Fruit fly (Drosophila melanogaster) whole organism, embryonic: ENCODE measurements around the gene CG42529.
A peak's percentile ranks its signal among the peaks of the same experiment; 100 is the strongest.

Experiments used
- Atf-2 ChIP-seq: fragments of 200-800 bp; sonication (Bioruptor generic); optimal IDR thresholded peaks from 2 replicates; lab custom pipeline; 2016; ENCODE audit warnings: missing biosample characterization, missing genetic modification characterization
- Awh ChIP-seq: fragments of 200-800 bp; sonication (Bioruptor generic); IDR thresholded peaks from 2 replicates; pipeline ENCODE4, ENCODE4 v1.3.6; 2022; ENCODE audit warnings: missing biosample characterization, missing genetic modification characterization
- Bteb2 ChIP-seq: fragments of 200-800 bp; sonication (Bioruptor generic); optimal IDR thresholded peaks from 2 replicates; lab custom pipeline; 2016; ENCODE audit warnings: missing biosample characterization, missing genetic modification characterization
- CG10147 ChIP-seq: fragments of 200-800 bp; sonication (Bioruptor generic); optimal IDR thresholded peaks from 2 replicates; lab custom pipeline; 2019; ENCODE audit warnings: missing biosample characterization, mild to moderate bottlenecking, missing genetic modification characterization, moderate library complexity
- CG10267 ChIP-seq: fragments of 200-800 bp; sonication (Bioruptor generic); optimal IDR thresholded peaks from 2 replicates; lab custom pipeline; 2018; ENCODE audit warnings: missing biosample characterization, mild to moderate bottlenecking, missing genetic modification characterization, moderate library complexity
- CG10959 ChIP-seq: fragments of 200-800 bp; sonication (Bioruptor generic); IDR thresholded peaks from 2 replicates; pipeline ENCODE4 v1.3.6; 2022; ENCODE audit warnings: missing biosample characterization, missing genetic modification characterization
- CG11398 ChIP-seq: fragments of 200-800 bp; sonication (Bioruptor generic); optimal IDR thresholded peaks from 2 replicates; lab custom pipeline; 2016; ENCODE audit warnings: missing biosample characterization, missing genetic modification characterization
- CG15479 ChIP-seq: fragments of 200-800 bp; sonication (Bioruptor generic); optimal IDR thresholded peaks from 3 replicates; lab custom pipeline; 2019; ENCODE audit warnings: missing biosample characterization, mild to moderate bottlenecking, missing genetic modification characterization, moderate library complexity
- CG2120 ChIP-seq: fragments of 200-800 bp; sonication (Bioruptor generic); optimal IDR thresholded peaks from 3 replicates; lab custom pipeline; 2016; ENCODE audit warnings: missing biosample characterization, missing genetic modification characterization
- CG2199 ChIP-seq: fragments of 200-800 bp; sonication (Bioruptor generic); IDR thresholded peaks from 3 replicates; pipeline ENCODE4 v1.3.6; 2022; ENCODE audit warnings: missing biosample characterization, missing genetic modification characterization
- CG31365 ChIP-seq: fragments of 200-800 bp; sonication (Bioruptor generic); optimal IDR thresholded peaks from 2 replicates; lab custom pipeline; 2018; ENCODE audit warnings: missing biosample characterization, mild to moderate bottlenecking, missing genetic modification characterization
- CG32772 ChIP-seq: fragments of 200-800 bp; sonication (Bioruptor generic); IDR thresholded peaks from 2 replicates; pipeline ENCODE4 v1.3.6; 2022; ENCODE audit warnings: missing biosample characterization, missing genetic modification characterization
- CG33213 ChIP-seq: fragments of 200-800 bp; sonication (Bioruptor generic); optimal IDR thresholded peaks from 3 replicates; lab custom pipeline; 2016; ENCODE audit warnings: missing biosample characterization, missing genetic modification characterization
- CG4360 ChIP-seq: fragments of 200-800 bp; sonication (Bioruptor generic); IDR thresholded peaks from 2 replicates; pipeline ENCODE4 v1.3.6; 2022; ENCODE audit warnings: missing biosample characterization, missing genetic modification characterization
- CG43689 ChIP-seq: fragments of 200-800 bp; sonication (Bioruptor generic); IDR thresholded peaks from 2 replicates; pipeline ENCODE4 v1.3.6; 2022; ENCODE audit warnings: missing biosample characterization, missing genetic modification characterization
- CG6254 ChIP-seq: fragments of 200-800 bp; sonication (Bioruptor generic); optimal IDR thresholded peaks from 3 replicates; lab custom pipeline; 2017; ENCODE audit warnings: mild to moderate bottlenecking, missing biosample characterization, missing genetic modification reagents, missing genetic modification characterization
- CG7556 ChIP-seq: fragments of 200-800 bp; sonication (Bioruptor generic); optimal IDR thresholded peaks from 2 replicates; lab custom pipeline; 2017; ENCODE audit warnings: missing biosample characterization, mild to moderate bottlenecking, missing genetic modification characterization
- CG8388 ChIP-seq: fragments of 200-800 bp; sonication (Bioruptor generic); optimal IDR thresholded peaks from 2 replicates; lab custom pipeline; 2019; ENCODE audit warnings: missing biosample characterization, mild to moderate bottlenecking, missing genetic modification characterization, moderate library complexity
- CTCF ChIP-seq: fragments of 200-800 bp; sonication (Bioruptor generic); optimal IDR thresholded peaks from 2 replicates; lab custom pipeline; 2017; ENCODE audit warnings: missing biosample characterization, mild to moderate bottlenecking, missing genetic modification characterization, moderate library complexity
- Dek ChIP-seq: fragments of 200-800 bp; sonication (Bioruptor generic); optimal IDR thresholded peaks from 3 replicates; lab custom pipeline; 2019; ENCODE audit warnings: missing biosample characterization, mild to moderate bottlenecking, missing genetic modification characterization, moderate library complexity
- Dip2 ChIP-seq: fragments of 200-800 bp; sonication (Bioruptor generic); IDR thresholded peaks from 2 replicates; pipeline ENCODE4 v1.3.6; 2022; ENCODE audit warnings: missing biosample characterization, missing genetic modification characterization
- Dip3 ChIP-seq: fragments of 200-800 bp; sonication (Bioruptor generic); optimal IDR thresholded peaks from 3 replicates; lab custom pipeline; 2016; ENCODE audit warnings: missing biosample characterization, missing genetic modification characterization
- ERR ChIP-seq: fragments of 200-800 bp; sonication (Bioruptor generic); optimal IDR thresholded peaks from 2 replicates; lab custom pipeline; 2016; ENCODE audit warnings: missing biosample characterization, missing genetic modification characterization
- Ets97D ChIP-seq: fragments of 200-800 bp; sonication (Bioruptor generic); optimal IDR thresholded peaks from 3 replicates; lab custom pipeline; 2016; ENCODE audit warnings: missing biosample characterization, missing genetic modification characterization
- HHEX ChIP-seq: fragments of 200-800 bp; sonication (Bioruptor generic); optimal IDR thresholded peaks from 3 replicates; lab custom pipeline; 2017; ENCODE audit warnings: missing biosample characterization, mild to moderate bottlenecking, missing genetic modification characterization, missing genetic modification reagents
- HLH3B ChIP-seq: fragments of 200-800 bp; sonication (Bioruptor generic); IDR thresholded peaks from 2 replicates; pipeline ENCODE4 v1.3.6; 2022; ENCODE audit warnings: missing biosample characterization, missing genetic modification characterization
- Jarid2 ChIP-seq: fragments of 200-800 bp; sonication (Bioruptor generic); optimal IDR thresholded peaks from 3 replicates; lab custom pipeline; 2017; ENCODE audit warnings: mild to moderate bottlenecking, missing biosample characterization, missing genetic modification reagents, missing genetic modification characterization
- MBD-R2 ChIP-seq: fragments of 200-800 bp; sonication (Bioruptor generic); IDR thresholded peaks from 2 replicates; pipeline ENCODE4 v1.3.6; 2022; ENCODE audit warnings: missing biosample characterization, missing genetic modification characterization
- NFAT ChIP-seq: fragments of 200-800 bp; sonication (Bioruptor generic); IDR thresholded peaks from 2 replicates; pipeline ENCODE4 v1.3.6; 2022; ENCODE audit warnings: missing biosample characterization, missing genetic modification characterization
- Nf-YC ChIP-seq: fragments of 200-800 bp; optimal IDR thresholded peaks from 3 replicates; lab custom pipeline; 2019; ENCODE audit warnings: missing biosample characterization, mild to moderate bottlenecking, missing genetic modification characterization, moderate library complexity
- abd-A ChIP-seq: fragments of 200-800 bp; sonication (Bioruptor generic); optimal IDR thresholded peaks from 3 replicates; lab custom pipeline; 2019; ENCODE audit warnings: missing biosample characterization, mild to moderate bottlenecking, missing genetic modification characterization, moderate library complexity
- ato ChIP-seq: fragments of 200-800 bp; sonication (Bioruptor generic); IDR thresholded peaks from 2 replicates; pipeline ENCODE4 v1.3.6; 2022; ENCODE audit warnings: missing biosample characterization, missing genetic modification characterization; ENCODE audit not compliant: partially characterized antibody
- bcd ChIP-seq: fragments of 200-800 bp; sonication (Bioruptor generic); optimal IDR thresholded peaks from 2 replicates; lab custom pipeline; 2017; ENCODE audit warnings: missing biosample characterization, mild to moderate bottlenecking, missing genetic modification characterization
- dimm ChIP-seq: fragments of 200-800 bp; sonication (Bioruptor generic); IDR thresholded peaks from 2 replicates; pipeline ENCODE4 v1.3.6; 2022; ENCODE audit warnings: missing biosample characterization, missing genetic modification characterization
- ems ChIP-seq: fragments of 200-800 bp; sonication (Bioruptor generic); optimal IDR thresholded peaks from 3 replicates; lab custom pipeline; 2016; ENCODE audit warnings: missing biosample characterization, missing genetic modification characterization
- ewg ChIP-seq: fragments of 200-800 bp; sonication (Bioruptor generic); optimal IDR thresholded peaks from 3 replicates; lab custom pipeline; 2017; ENCODE audit warnings: mild to moderate bottlenecking, missing biosample characterization, missing genetic modification reagents, missing genetic modification characterization
- gsb-n ChIP-seq: fragments of 200-800 bp; sonication (Bioruptor generic); optimal IDR thresholded peaks from 3 replicates; lab custom pipeline; 2018; ENCODE audit warnings: missing biosample characterization, mild to moderate bottlenecking, missing genetic modification characterization
- jing ChIP-seq: fragments of 200-800 bp; sonication (Bioruptor generic); optimal IDR thresholded peaks from 2 replicates; lab custom pipeline; 2018; ENCODE audit warnings: missing biosample characterization, mild to moderate bottlenecking, missing genetic modification characterization
- nerfin-1 ChIP-seq: fragments of 200-800 bp; sonication (Bioruptor generic); optimal IDR thresholded peaks from 3 replicates; lab custom pipeline; 2019; ENCODE audit warnings: missing biosample characterization, mild to moderate bottlenecking, missing genetic modification characterization, moderate library complexity
- prd ChIP-seq, 3 experiments: fragments of >200 bp in 2 of 3; fragments of 200-800 bp in 1 of 3; sonication (Bioruptor generic) in 1 of 3; optimal IDR thresholded peaks in 2 of 3; IDR thresholded peaks in 1 of 3; 2 replicates in 2 of 3; 3 replicates in 1 of 3; pipeline versions ENCODE4 v1.3.6 to Lab custom; 2017 to 2022; ENCODE audit warnings: missing biosample characterization in 1 of 3, missing genetic modification characterization in 1 of 3
- pum ChIP-seq: fragments of 200-800 bp; sonication (Bioruptor generic); optimal IDR thresholded peaks from 2 replicates; lab custom pipeline; 2016; ENCODE audit warnings: missing biosample characterization, missing genetic modification characterization
- repo ChIP-seq: fragments of 200-800 bp; sonication (Bioruptor generic); optimal IDR thresholded peaks from 2 replicates; lab custom pipeline; 2016; ENCODE audit warnings: missing biosample characterization, missing genetic modification characterization
- rib ChIP-seq: fragments of 200-800 bp; sonication (Bioruptor generic); IDR thresholded peaks from 2 replicates; pipeline ENCODE4 v1.3.6; 2022; ENCODE audit warnings: missing biosample characterization, missing genetic modification characterization
- sima ChIP-seq: fragments of 200-800 bp; sonication (Bioruptor generic); optimal IDR thresholded peaks from 2 replicates; lab custom pipeline; 2016; ENCODE audit warnings: missing biosample characterization, missing genetic modification characterization
- slp2 ChIP-seq: fragments of 200-800 bp; sonication (Bioruptor generic); optimal IDR thresholded peaks from 2 replicates; lab custom pipeline; 2016; ENCODE audit warnings: missing biosample characterization, missing genetic modification characterization
- sob ChIP-seq: fragments of 200-800 bp; sonication (Bioruptor generic); IDR thresholded peaks from 2 replicates; pipeline ENCODE4 v1.3.6; 2022; ENCODE audit warnings: missing biosample characterization, missing genetic modification characterization
- sqz ChIP-seq: fragments of 200-800 bp; sonication (Bioruptor generic); optimal IDR thresholded peaks from 3 replicates; lab custom pipeline; 2018; ENCODE audit warnings: missing biosample characterization, mild to moderate bottlenecking, missing genetic modification characterization
- stc ChIP-seq: fragments of 200-800 bp; sonication (Bioruptor generic); IDR thresholded peaks from 2 replicates; pipeline ENCODE4 v1.3.6; 2022; ENCODE audit warnings: missing biosample characterization, missing genetic modification characterization
- tin ChIP-seq: fragments of 200-800 bp; sonication (Bioruptor generic); optimal IDR thresholded peaks from 3 replicates; lab custom pipeline; 2016; ENCODE audit warnings: missing biosample characterization, missing genetic modification characterization
- tll ChIP-seq, 2 experiments: fragments of 200-800 bp in 1 of 2; fragments of >200 bp in 1 of 2; sonication (Bioruptor generic) in 1 of 2; optimal IDR thresholded peaks; 2 replicates each; lab custom pipeline; 2017 to 2019; ENCODE audit warnings: missing biosample characterization in 2 of 2, missing genetic modification characterization in 2 of 2, mild to moderate bottlenecking in 1 of 2, moderate library complexity in 1 of 2
- twi ChIP-seq: fragments of 200-800 bp; optimal IDR thresholded peaks from 2 replicates; lab custom pipeline; 2019; ENCODE audit warnings: missing biosample characterization, mild to moderate bottlenecking, missing genetic modification characterization, moderate library complexity
- tx ChIP-seq: fragments of 200-800 bp; sonication (Bioruptor generic); optimal IDR thresholded peaks from 2 replicates; lab custom pipeline; 2016; ENCODE audit warnings: missing biosample characterization, missing genetic modification characterization

CG42529 gene

DNA sequence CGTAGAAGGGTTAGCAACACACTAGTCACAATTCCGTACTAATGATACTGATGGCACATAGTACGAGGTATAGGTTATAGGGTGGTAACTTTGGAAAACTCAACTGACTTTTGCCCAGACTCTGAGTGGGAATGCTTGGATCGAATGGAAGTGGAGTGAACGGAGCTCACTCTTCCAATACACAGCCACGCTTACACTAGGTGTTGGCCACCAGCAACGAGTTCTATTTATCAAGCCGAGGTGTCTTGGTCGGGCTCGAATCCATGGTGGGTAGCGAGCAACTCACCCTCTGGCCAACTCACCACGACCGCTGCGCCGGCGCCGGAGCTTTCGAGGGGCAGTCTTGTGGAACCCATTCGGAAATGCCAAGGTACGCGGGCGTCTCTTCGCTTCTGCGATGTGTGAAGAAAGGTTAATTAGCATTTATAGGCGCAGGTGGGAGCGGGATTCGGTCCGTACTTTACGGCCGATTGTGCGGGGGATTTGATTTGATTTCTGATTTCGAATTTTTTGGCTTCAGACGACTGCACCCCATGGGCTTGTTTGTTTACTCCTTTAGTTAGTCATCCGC lies 33.7 kb upstream of the CG42529 start, which contains the start of gene verm (continued):
- TF ChIP-seq ERR (GFP tag; lab: Kevin White, UChicago) (no peak), tx (GFP tag; lab: Kevin White, UChicago) (no peak), CG4360 (GFP tag; lab: Robert Waterston, UW) (no peak), Jarid2 (GFP tag; lab: Kevin White, UChicago) (peak; percentile 61), CG32772 (GFP tag; lab: Robert Waterston, UW) (no peak), dimm (no peak), CG10959 (GFP tag; lab: Robert Waterston, UW) (no peak), CG7556 (no peak), CG8388 (GFP tag; lab: Kevin White, UChicago) (no peak), tll (GFP tag; optimal IDR thresholded peaks at IDR 0.05; lab: Kevin White, UChicago) (no peak), CG11398 (GFP tag; lab: Kevin White, UChicago) (no peak), Dek (tag; lab: Kevin White, UChicago) (no peak), CG31365 (tag; lab: Kevin White, UChicago) (no peak), jing (no peak), CG2120 (GFP tag; lab: Kevin White, UChicago) (no peak), abd-A (tag; lab: Kevin White, UChicago) (no peak), MBD-R2 (no peak), CG43689 (GFP tag; lab: Robert Waterston, UW) (no peak), bcd (GFP tag; lab: Kevin White, UChicago) (no peak), sqz (no peak), ewg (GFP tag; lab: Kevin White, UChicago) (no peak), CTCF (GFP tag; lab: Kevin White, UChicago) (no peak), sob (0 out of 2 replicates have a peak, but pooled peaks have one; percentile 28), CG33213 (GFP tag; lab: Kevin White, UChicago) (no peak), prd (optimal IDR thresholded peaks at IDR 0.05; lab: Kevin White, UChicago) (no peak), prd (GFP tag; IDR thresholded peaks at IDR 0.05; lab: Robert Waterston, UW) (no peak), CG10267 (no peak), Dip2 (GFP tag; lab: Robert Waterston, UW) (no peak), NFAT (GFP tag; lab: Robert Waterston, UW) (no peak), CG2199 (no peak), rib (GFP tag; lab: Robert Waterston, UW) (no peak), ems (GFP tag; lab: Kevin White, UChicago) (no peak), gsb-n (no peak), twi (tag; lab: Kevin White, UChicago) (no peak), nerfin-1 (tag; lab: Kevin White, UChicago) (no peak), HHEX (GFP tag; lab: Kevin White, UChicago) (peak; percentile 24), Ets97D (GFP tag; lab: Kevin White, UChicago) (no peak), ato (GFP tag; lab: Robert Waterston, UW) (no peak), stc (GFP tag; lab: Robert Waterston, UW) (no peak), CG15479 (no peak), CG6254 (GFP tag; lab: Kevin White, UChicago) (no peak), Bteb2 (GFP tag; lab: Kevin White, UChicago) (no peak), Awh (GFP tag; lab: Robert Waterston, UW) (no peak), pum (no peak), CG10147 (GFP tag; lab: Kevin White, UChicago) (no peak), HLH3B (GFP tag; lab: Robert Waterston, UW) (no peak), Nf-YC (no peak), slp2 (no peak), sima (GFP tag; lab: Kevin White, UChicago) (no peak), tin (GFP tag; lab: Kevin White, UChicago) (no peak), Dip3 (GFP tag; lab: Kevin White, UChicago) (no peak), Atf-2 (no peak), repo (GFP tag; lab: Kevin White, UChicago) (no peak)
